Fruit fly (Drosophila melanogaster) whole organism, prepupa: ENCODE measurements around the gene slpr.
A peak's percentile ranks its signal among the peaks of the same experiment; 100 is the strongest.

Experiments
- Blimp-1 ChIP-seq: fragments of 200-800 bp; sonication (Bioruptor generic); optimal IDR thresholded peaks from 3 replicates; lab custom pipeline; 2017; ENCODE audit warnings: missing biosample characterization, missing genetic modification characterization, mild to moderate bottlenecking, moderate library complexity, missing genetic modification reagents
- CG32006 ChIP-seq: fragments of 200-800 bp; sonication (Bioruptor generic); optimal IDR thresholded peaks from 3 replicates; lab custom pipeline; 2017; ENCODE audit warnings: missing biosample characterization, mild to moderate bottlenecking, missing genetic modification characterization
- CG6276 ChIP-seq: fragments of 200-800 bp; sonication (Bioruptor generic); optimal IDR thresholded peaks from 2 replicates; lab custom pipeline; 2017; ENCODE audit warnings: missing biosample characterization, mild to moderate bottlenecking, missing genetic modification characterization
- CG6854 ChIP-seq: fragments of 200-800 bp; sonication (Bioruptor generic); optimal IDR thresholded peaks from 2 replicates; lab custom pipeline; 2017; ENCODE audit warnings: missing biosample characterization, mild to moderate bottlenecking, missing genetic modification characterization
- CG8319 ChIP-seq: fragments of 200-800 bp; sonication (Bioruptor generic); optimal IDR thresholded peaks from 3 replicates; lab custom pipeline; 2016; ENCODE audit warnings: missing biosample characterization, missing genetic modification characterization
- CG8632 ChIP-seq: fragments of 200-800 bp; sonication (Bioruptor generic); optimal IDR thresholded peaks from 3 replicates; lab custom pipeline; 2016; ENCODE audit warnings: missing biosample characterization, missing genetic modification characterization
- Eip93F ChIP-seq: fragments of 200-800 bp; sonication (Bioruptor generic); optimal IDR thresholded peaks from 2 replicates; lab custom pipeline; 2016; ENCODE audit warnings: missing biosample characterization, mild to moderate bottlenecking, missing genetic modification characterization
- Hr39 ChIP-seq: fragments of 200-800 bp; sonication (Bioruptor generic); optimal IDR thresholded peaks from 2 replicates; lab custom pipeline; 2016; ENCODE audit warnings: missing biosample characterization, missing genetic modification characterization
- Hr4 ChIP-seq: fragments of 200-800 bp; sonication (Bioruptor generic); optimal IDR thresholded peaks from 3 replicates; lab custom pipeline; 2016; ENCODE audit warnings: missing biosample characterization, missing genetic modification characterization
- Lpt ChIP-seq: fragments of 200-800 bp; sonication (Bioruptor generic); optimal IDR thresholded peaks from 3 replicates; lab custom pipeline; 2016; ENCODE audit warnings: missing biosample characterization, missing genetic modification characterization
- OdsH ChIP-seq: fragments of 200-800 bp; sonication (Bioruptor generic); optimal IDR thresholded peaks from 3 replicates; lab custom pipeline; 2016; ENCODE audit warnings: missing biosample characterization, missing genetic modification characterization
- ss ChIP-seq, 2 experiments: fragments of 200-800 bp; sonication (Bioruptor generic); optimal IDR thresholded peaks; 2 replicates in 1 of 2; 3 replicates in 1 of 2; lab custom pipeline; 2017 to 2018; ENCODE audit warnings: mild to moderate bottlenecking in 2 of 2, missing biosample characterization in 2 of 2, missing genetic modification characterization in 2 of 2, moderate library complexity in 1 of 2

DNA sequence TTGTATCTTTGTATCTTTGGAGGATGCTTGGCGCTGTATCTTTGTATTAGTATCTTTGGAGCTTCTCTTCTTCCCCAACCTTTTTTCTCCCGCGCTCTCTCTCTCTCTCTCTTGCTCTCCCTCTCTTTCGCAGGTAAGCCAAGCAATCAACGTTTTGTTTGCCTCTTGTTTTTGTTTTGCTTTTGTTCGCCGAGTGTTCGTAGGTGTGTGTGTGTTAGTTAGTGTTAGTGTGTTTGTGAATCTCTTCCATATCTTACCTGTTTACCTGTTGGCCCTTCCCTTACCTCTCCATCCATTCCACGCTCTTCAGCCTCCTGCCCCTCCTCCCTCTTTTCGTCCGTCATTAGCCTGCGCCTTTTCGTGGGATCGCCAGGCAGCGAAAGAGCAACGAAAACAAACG lies 37.0 kb upstream of the slpr start:
- peak; percentile 28 for TF ChIP-seq Blimp-1 (GFP tag; lab: Kevin White, UChicago)
- TF ChIP-seq ss (GFP tag; optimal IDR thresholded peaks at IDR 0.05; lab: Kevin White, UChicago), result peak; percentile 50 to 68
- no peak for TF ChIP-seq Hr4
- TF ChIP-seq Hr39 (GFP tag; lab: Kevin White, UChicago), result no peak
- no peak for TF ChIP-seq CG8632 (GFP tag; lab: Kevin White, UChicago)
- no peak for TF ChIP-seq CG6854
- no peak for TF ChIP-seq CG32006 (GFP tag; lab: Kevin White, UChicago)
- TF ChIP-seq CG8319 (GFP tag; lab: Kevin White, UChicago), result no peak
- no peak for TF ChIP-seq OdsH
- peak; percentile 65 for TF ChIP-seq Lpt (GFP tag; lab: Kevin White, UChicago)
- no peak for TF ChIP-seq Eip93F (GFP tag; lab: Kevin White, UChicago)
- no peak for TF ChIP-seq CG6276 (GFP tag; lab: Kevin White, UChicago)
